Fruit fly (Drosophila melanogaster): ENCODE measurements around the gene SP.

SP gene

dm6 chr3L:13256159-13256558 is 45.3 kb upstream of the SP start:
- peak in 1 of 2 experiments; percentile 13 for TF ChIP-seq salr (GFP tag; optimal IDR thresholded peaks at IDR 0.05)
- peak; percentile 98 for TF ChIP-seq CG6854 (GFP tag; optimal IDR thresholded peaks at IDR 0.05)
- TF ChIP-seq net (GFP tag; optimal IDR thresholded peaks at IDR 0.05), result peak; percentile 9
- TF ChIP-seq pdm3 (GFP tag; optimal IDR thresholded peaks at IDR 0.05), result no peak

- TF ChIP-seq Sox15 (GFP tag; optimal IDR thresholded peaks at IDR 0.05) (no peak), fkh (GFP tag; optimal IDR thresholded peaks at IDR 0.05) (peak; percentile 63), svp (GFP tag) (no peak), Eip78C (GFP tag) (peak; percentile 44)
Measured at dm6 chr3L:13259617-13260016, 41.8 kb upstream of the SP start.

dm6 chr3L:13260718-13261318 is 40.6 kb upstream of the SP start:
- TF ChIP-seq vri (GFP tag; optimal IDR thresholded peaks at IDR 0.05) (peak; percentile 27), Gug (GFP tag; IDR thresholded peaks at IDR 0.05) (no peak), net (GFP tag; optimal IDR thresholded peaks at IDR 0.05) (no peak), svp (GFP tag) (peak; percentile 94)

- TF ChIP-seq vri (GFP tag; optimal IDR thresholded peaks at IDR 0.05) (no peak), CG4318 (GFP tag; optimal IDR thresholded peaks at IDR 0.05) (peak; percentile 5), CG8632 (GFP tag; optimal IDR thresholded peaks at IDR 0.05) (no peak), Sox15 (GFP tag; optimal IDR thresholded peaks at IDR 0.05) (no peak), Sox14 (GFP tag; optimal IDR thresholded peaks at IDR 0.05) (no peak), fd85E (GFP tag; optimal IDR thresholded peaks at IDR 0.05) (no peak), OdsH (GFP tag; optimal IDR thresholded peaks at IDR 0.05) (peak; percentile 4), achi (GFP tag; optimal IDR thresholded peaks at IDR 0.05) (peak; percentile 19), CG11762 (GFP tag; optimal IDR thresholded peaks at IDR 0.05; ENCODE audit: insufficient read depth) (no peak), CG9139 (GFP tag; optimal IDR thresholded peaks at IDR 0.05) (no peak), dac (GFP tag; optimal IDR thresholded peaks at IDR 0.05) (no peak), CG15336 (GFP tag; IDR thresholded peaks at IDR 0.05) (peak; percentile 71), esn (GFP tag; optimal IDR thresholded peaks at IDR 0.05) (no peak), Smox (GFP tag; optimal IDR thresholded peaks at IDR 0.05) (no peak), CG31627 (GFP tag; optimal IDR thresholded peaks at IDR 0.05) (peak; percentile 3), pdm3 (GFP tag; optimal IDR thresholded peaks at IDR 0.05) (peak; percentile 12), eg (GFP tag; IDR thresholded peaks at IDR 0.05) (peak; percentile 72; the same call in 2 of the 3 replicates), Hr38 (GFP tag; optimal IDR thresholded peaks at IDR 0.05) (no peak), CG7368 (GFP tag; optimal IDR thresholded peaks at IDR 0.05) (no peak), ss (GFP tag; optimal IDR thresholded peaks at IDR 0.05) (no peak), CG10669 (GFP tag; optimal IDR thresholded peaks at IDR 0.05) (no peak), Hr39 (GFP tag; optimal IDR thresholded peaks at IDR 0.05) (no peak), Ets96B (tag; optimal IDR thresholded peaks at IDR 0.05) (no peak), Ets21C (GFP tag; optimal IDR thresholded peaks at IDR 0.05) (no peak), CG34406 (GFP tag; optimal IDR thresholded peaks at IDR 0.05) (no peak), Gug (GFP tag; IDR thresholded peaks at IDR 0.05) (no peak), lz (GFP tag; optimal IDR thresholded peaks at IDR 0.05) (no peak), Met (GFP tag; optimal IDR thresholded peaks at IDR 0.05) (no peak), Lpt (GFP tag; optimal IDR thresholded peaks at IDR 0.05) (peak; percentile 5), CG1621 (tag; optimal IDR thresholded peaks at IDR 0.05) (no peak), topi (GFP tag; optimal IDR thresholded peaks at IDR 0.05) (no peak), Eip78C (GFP tag) (peak; percentile 78), salr (GFP tag; optimal IDR thresholded peaks at IDR 0.05) (peak in 1 of 2 experiments; percentile 24), CG10631 (GFP tag; optimal IDR thresholded peaks at IDR 0.05) (no peak), CG3032 (tag; optimal IDR thresholded peaks at IDR 0.05) (no peak), CG11294 (GFP tag; IDR thresholded peaks at IDR 0.05) (no peak), Blimp-1 (GFP tag; optimal IDR thresholded peaks at IDR 0.05) (no peak), CG8119 (GFP tag; IDR thresholded peaks at IDR 0.05) (peak; percentile 61), acj6 (GFP tag; optimal IDR thresholded peaks at IDR 0.05) (no peak), spab (GFP tag; optimal IDR thresholded peaks at IDR 0.05) (no peak), CG6808 (GFP tag; optimal IDR thresholded peaks at IDR 0.05) (no peak)
Measured at dm6 chr3L:13262250-13262649, 39.2 kb upstream of the SP start.

Data from whole organism, prepupa.